Fruit fly (Drosophila melanogaster): Measurements from ENCODE around the gene CG42366.
A peak's percentile ranks its signal among the peaks of the same experiment; 100 is the strongest.

CG42366 gene

dm6 chr2L:9918020-9918959 is 6.7 kb upstream of the CG42366 start, which contains the start of the genes CG5885 and CG4598:
CG5885 (minus strand) TSS chr2L:9918330.
CG4598 (plus strand) TSS chr2L:9918618.
- TF ChIP-seq GATAd (GFP tag; optimal IDR thresholded peaks at IDR 0.05) (no peak), woc (GFP tag; optimal IDR thresholded peaks at IDR 0.05) (peak; percentile 36), foxo (GFP tag; optimal IDR thresholded peaks at IDR 0.05) (peak in 1 of 2 experiments; percentile 83), sage (GFP tag; optimal IDR thresholded peaks at IDR 0.05) (peak; percentile 56), rgr (GFP tag; optimal IDR thresholded peaks at IDR 0.05) (peak; percentile 61), Jra (GFP tag; optimal IDR thresholded peaks at IDR 0.05) (peak; percentile 70), CG32264 (GFP tag; optimal IDR thresholded peaks at IDR 0.05) (no peak), br (GFP tag; optimal IDR thresholded peaks at IDR 0.05) (peak; percentile 55), brk (GFP tag; optimal IDR thresholded peaks at IDR 0.05) (no peak), Rel (GFP tag; optimal IDR thresholded peaks at IDR 0.05) (no peak), Rel (tag; optimal IDR thresholded peaks at IDR 0.05) (no peak), Abd-B (GFP tag; optimal IDR thresholded peaks at IDR 0.05) (no peak), OdsH (GFP tag; optimal IDR thresholded peaks at IDR 0.05) (peak; percentile 75), ey (GFP tag; optimal IDR thresholded peaks at IDR 0.05) (peak; percentile 57), Hnf4 (GFP tag; optimal IDR thresholded peaks at IDR 0.05) (peak; percentile 86), Hr83 (GFP tag; optimal IDR thresholded peaks at IDR 0.05; ENCODE audit: poor library complexity, severe bottlenecking) (peak; percentile 56), usp (GFP tag; optimal IDR thresholded peaks at IDR 0.05) (no peak), CG9705 (GFP tag; optimal IDR thresholded peaks at IDR 0.05) (peak; percentile 31), Sp1 (GFP tag; optimal IDR thresholded peaks at IDR 0.05) (peak; percentile 68), jim (GFP tag; optimal IDR thresholded peaks at IDR 0.05) (no peak), tai (GFP tag; optimal IDR thresholded peaks at IDR 0.05) (no peak), dl (GFP tag; optimal IDR thresholded peaks at IDR 0.05; ENCODE audit: insufficient read depth in 1 of 2, partially characterized antibody in 2 of 2) (peak in 1 of 2 experiments; percentile 5), CrebA (GFP tag; optimal IDR thresholded peaks at IDR 0.05; ENCODE audit: borderline replicate concordance) (peak; percentile 97), sv (GFP tag; optimal IDR thresholded peaks at IDR 0.05) (peak; percentile 47), HLH106 (tag; optimal IDR thresholded peaks at IDR 0.05) (peak; percentile 68), Myc (optimal IDR thresholded peaks at IDR 0.05) (no peak), Mio (GFP tag; optimal IDR thresholded peaks at IDR 0.05) (no peak), psq (GFP tag; optimal IDR thresholded peaks at IDR 0.05) (peak; percentile 61), pan (optimal IDR thresholded peaks at IDR 0.05) (no peak), Vsx2 (GFP tag; optimal IDR thresholded peaks at IDR 0.05; ENCODE audit: partially characterized antibody) (no peak), lola (GFP tag; optimal IDR thresholded peaks at IDR 0.05) (no peak), N (GFP tag; optimal IDR thresholded peaks at IDR 0.05) (no peak), Dfd (GFP tag; optimal IDR thresholded peaks at IDR 0.05) (no peak), dmrt93B (GFP tag; optimal IDR thresholded peaks at IDR 0.05) (peak; percentile 19), Dif (GFP tag; optimal IDR thresholded peaks at IDR 0.05; ENCODE audit: partially characterized antibody) (peak; percentile 45), fru (GFP tag; optimal IDR thresholded peaks at IDR 0.05) (peak; percentile 79), Hr78 (GFP tag; optimal IDR thresholded peaks at IDR 0.05) (no peak), dsf (GFP tag; optimal IDR thresholded peaks at IDR 0.05; ENCODE audit: borderline replicate concordance) (peak; percentile 28), h (GFP tag; optimal IDR thresholded peaks at IDR 0.05) (peak; percentile 70)

- TF ChIP-seq dsf (GFP tag; optimal IDR thresholded peaks at IDR 0.05; ENCODE audit: borderline replicate concordance) (no peak), br (GFP tag; optimal IDR thresholded peaks at IDR 0.05) (no peak), CG9705 (GFP tag; optimal IDR thresholded peaks at IDR 0.05) (no peak), Vsx2 (GFP tag; optimal IDR thresholded peaks at IDR 0.05; ENCODE audit: partially characterized antibody) (no peak), dmrt93B (GFP tag; optimal IDR thresholded peaks at IDR 0.05) (no peak), jim (GFP tag; optimal IDR thresholded peaks at IDR 0.05) (no peak), dl (GFP tag; optimal IDR thresholded peaks at IDR 0.05; ENCODE audit: insufficient read depth in 1 of 2, partially characterized antibody in 2 of 2) (no peak)
These were observed 5.7 kb upstream of the CG42366 start for dm6 chr2L:9919218-9919617.
